Fruit fly (Drosophila melanogaster): ENCODE data around the gene Pka-C1.

Gene Pka-C1

DNA sequence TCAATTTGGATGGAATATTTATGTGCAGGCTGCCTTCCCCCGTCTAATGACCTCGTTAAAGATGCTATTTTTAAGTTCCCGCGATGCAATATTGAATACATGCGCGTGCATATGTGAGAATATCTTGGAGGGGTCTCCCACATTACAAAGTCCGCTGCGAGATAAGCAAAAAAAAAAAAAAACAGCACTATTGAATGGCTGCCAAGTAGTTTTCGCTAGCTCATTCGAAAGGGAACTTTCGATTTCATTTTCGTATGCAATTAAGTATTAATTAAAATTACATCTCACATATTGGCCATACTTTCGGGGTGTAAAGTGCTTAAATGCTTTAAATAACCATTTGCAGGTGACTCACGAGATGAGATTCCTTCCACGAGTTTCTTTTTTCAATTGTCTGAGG lies 8.0 kb upstream of the Pka-C1 start:
- TF ChIP-seq CG17801 (GFP tag; optimal IDR thresholded peaks at IDR 0.05; ENCODE audit: partially characterized antibody), result no peak

DNA sequence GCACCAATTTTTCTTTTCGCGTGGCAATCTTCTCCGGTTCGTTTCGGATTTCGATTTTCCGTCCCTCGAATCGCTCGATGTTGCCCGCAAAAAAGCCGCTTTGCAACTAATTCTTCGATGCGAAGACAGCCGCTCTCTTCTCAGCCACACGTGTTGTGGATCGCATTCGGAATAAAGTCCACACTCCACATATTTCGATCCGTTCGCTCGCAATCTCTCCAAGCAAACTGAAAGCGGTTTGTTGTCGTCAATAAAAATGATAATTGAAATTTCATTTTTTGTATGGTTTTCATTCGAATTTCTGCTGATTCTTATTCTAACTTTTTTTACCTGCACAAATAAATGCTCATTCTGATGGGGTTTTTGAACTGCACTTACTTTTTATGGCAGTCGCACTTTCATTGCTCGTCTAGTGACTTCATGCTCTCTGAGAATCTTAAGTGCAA lies 6.8 kb upstream of the Pka-C1 start, which contains the start of gene CG31710:
CG31710 (minus strand) TSS at position 83 of the 446 bp plus-strand sequence.
- peak; percentile 10 for TF ChIP-seq CG17801 (GFP tag; optimal IDR thresholded peaks at IDR 0.05; ENCODE audit: partially characterized antibody)

DNA sequence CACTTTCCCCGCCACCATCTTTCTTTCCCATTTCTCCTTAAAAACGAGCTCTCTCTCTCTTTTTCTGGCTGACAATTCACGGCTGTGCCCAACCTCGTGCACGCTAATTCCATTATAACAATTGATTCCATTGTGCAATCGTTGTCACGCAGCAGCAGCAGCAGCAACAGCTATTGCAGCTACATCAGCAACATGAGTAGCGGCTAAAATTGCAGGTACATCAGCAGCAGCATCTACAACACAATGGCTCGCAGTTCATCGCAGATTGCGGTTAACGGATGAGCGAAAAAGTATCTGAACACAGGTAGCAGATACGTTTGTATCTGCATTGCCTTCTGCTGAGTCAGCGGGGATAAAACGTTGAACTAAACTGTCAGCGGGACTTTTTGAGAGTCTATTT lies 6.2 kb upstream of the Pka-C1 start:
- no peak for TF ChIP-seq CG17801 (GFP tag; optimal IDR thresholded peaks at IDR 0.05; ENCODE audit: partially characterized antibody)

DNA sequence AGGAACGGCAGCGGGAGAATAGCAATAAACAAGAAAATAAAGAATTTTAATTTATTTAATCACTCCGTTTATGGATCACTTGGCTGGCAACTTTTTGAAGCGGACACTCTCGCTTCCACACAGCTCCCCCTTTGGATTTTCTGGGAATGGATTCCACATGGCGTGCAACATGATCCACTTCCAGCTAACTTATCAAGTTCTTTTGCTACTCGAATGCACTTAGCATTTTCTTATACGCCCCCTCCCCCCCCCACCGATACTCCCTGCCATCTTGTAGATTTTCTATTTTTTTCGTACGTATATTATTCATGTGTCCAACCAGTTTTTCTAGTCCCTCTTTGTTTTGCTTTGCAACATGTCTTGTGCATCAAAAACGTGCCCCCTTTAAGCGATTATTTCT lies 5.2 kb upstream of the Pka-C1 start:
- TF ChIP-seq CG17801 (GFP tag; optimal IDR thresholded peaks at IDR 0.05; ENCODE audit: partially characterized antibody), result no peak

DNA sequence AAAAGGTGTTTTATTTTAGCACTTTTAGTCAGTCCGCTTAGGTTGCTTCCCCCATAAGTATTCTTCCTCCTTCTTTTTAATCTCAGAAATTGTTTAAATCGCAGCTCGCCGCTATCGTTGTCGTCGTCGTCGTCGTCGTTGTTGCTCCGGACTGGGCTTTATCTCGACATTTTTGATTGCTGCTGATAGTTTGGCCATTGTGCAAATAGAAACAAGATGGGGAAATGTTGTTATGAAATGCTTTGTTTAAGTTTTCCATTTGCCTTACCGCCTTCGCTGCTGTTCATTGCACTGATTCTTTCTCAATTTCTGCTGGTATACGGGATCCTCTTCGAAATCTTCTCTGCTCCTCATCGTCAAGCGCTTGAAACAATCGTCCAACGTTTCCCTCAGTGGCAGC lies 3.9 kb upstream of the Pka-C1 start:
- TF ChIP-seq CG17801 (GFP tag; optimal IDR thresholded peaks at IDR 0.05; ENCODE audit: partially characterized antibody), result no peak

DNA sequence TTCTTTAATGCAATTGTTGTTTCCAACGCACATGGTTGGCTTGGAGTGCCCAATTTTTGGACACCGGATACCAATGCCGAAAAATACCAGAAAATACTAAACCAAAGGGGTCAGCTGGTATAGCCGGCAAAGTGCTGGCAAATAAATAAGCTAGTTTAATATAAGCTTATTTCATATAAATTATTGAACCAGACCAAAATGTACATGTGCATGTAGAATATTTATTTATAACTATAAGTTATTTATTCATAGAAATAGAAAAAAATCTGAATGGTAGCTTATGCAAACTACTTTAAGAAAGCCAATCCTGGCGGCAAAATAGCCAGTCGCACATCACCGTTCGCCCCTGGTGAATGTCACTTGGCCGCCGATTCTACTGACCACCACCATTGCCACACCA lies 1.4 kb upstream of the Pka-C1 start, which contains the start of gene pelo:
pelo (plus strand) TSS at position 357 of the 400 bp plus-strand sequence.
- TF ChIP-seq CG17801 (GFP tag; optimal IDR thresholded peaks at IDR 0.05; ENCODE audit: partially characterized antibody), result peak; percentile 64

DNA sequence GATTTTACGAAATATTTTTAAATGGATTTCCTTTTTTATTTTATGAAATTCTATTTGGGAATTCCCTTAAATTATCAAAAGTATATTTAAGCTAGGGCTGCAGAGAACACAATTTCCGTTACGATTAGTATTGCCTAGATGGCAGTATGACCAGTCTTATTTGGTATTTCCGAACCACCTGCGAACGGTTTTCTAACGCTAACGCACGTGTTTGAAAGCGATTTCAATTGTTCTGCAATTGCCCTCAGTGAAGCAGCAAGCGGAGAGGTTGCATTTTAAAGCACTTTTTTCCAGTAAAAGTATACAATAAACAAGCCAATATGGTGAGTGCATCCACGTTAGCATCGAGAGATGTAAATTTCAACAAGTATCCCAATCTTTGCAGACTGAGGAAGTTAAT lies 518 bp upstream of the Pka-C1 start, which contains the start of gene hoip:
hoip (plus strand) TSS at position 177 of the 400 bp plus-strand sequence.
- TF ChIP-seq CG17801 (GFP tag; optimal IDR thresholded peaks at IDR 0.05; ENCODE audit: partially characterized antibody), result no peak

DNA sequence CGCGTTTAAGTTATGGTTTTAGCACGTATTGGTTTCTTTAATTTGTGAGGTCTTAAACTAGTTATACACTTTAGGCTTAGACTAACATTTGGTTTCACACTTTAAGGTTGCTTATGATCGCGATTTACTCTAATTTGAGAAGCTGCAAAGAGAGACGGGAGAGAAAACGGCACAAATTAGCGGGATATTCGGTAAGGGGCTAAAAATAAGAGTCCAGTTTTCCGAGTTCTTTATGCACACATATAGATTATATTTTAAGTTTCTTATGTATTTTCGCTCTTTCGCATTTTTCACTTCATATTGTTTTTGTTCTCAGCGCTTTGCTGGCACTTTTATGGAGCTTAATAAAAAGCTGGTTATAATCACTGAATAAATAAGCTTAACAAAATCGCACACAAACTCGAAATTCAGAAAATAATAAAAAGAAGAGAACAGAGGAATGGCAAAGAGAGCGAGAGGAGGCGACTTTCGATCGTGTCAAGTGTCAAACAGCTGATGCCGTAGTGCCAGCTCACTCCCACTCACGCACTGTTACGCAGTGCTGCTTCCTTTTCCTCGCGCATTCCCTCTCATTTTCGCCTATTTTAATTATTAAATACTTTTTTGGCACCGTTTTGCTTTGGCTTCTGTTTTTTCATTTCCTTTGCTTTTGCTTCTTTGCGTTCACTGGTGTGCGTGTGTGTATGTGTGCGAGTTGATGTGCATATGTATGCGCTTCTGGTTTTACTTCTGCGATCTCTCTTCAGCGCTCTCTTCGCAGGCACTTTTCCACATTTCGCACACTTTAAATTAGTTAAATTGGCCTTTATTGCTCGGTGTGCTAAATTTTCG lies 790 bp downstream of the Pka-C1 start:
- peak; percentile 36 for TF ChIP-seq CG17801 (GFP tag; optimal IDR thresholded peaks at IDR 0.05; ENCODE audit: partially characterized antibody)

DNA sequence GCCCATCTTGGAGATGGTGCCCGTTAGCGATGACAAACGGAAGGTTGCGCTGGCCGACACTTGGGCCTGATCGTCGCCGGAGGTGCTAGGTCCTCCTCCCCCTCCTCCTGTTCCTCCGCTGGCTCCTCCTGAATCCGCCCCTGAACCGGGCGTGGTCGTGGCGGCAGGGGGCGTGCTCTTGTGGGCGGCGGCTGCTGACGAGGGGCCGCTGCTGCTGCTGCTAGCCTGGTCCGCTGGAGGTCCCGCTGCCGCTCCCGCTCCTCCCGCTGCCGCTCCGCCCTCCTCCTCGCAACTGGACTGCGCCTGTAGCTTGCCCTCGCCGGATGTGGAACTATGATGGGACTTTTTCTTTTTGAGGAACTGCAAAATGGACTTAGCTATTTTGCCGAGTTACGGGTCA lies 1.5 kb downstream of the Pka-C1 start:
- no peak for TF ChIP-seq CG17801 (GFP tag; optimal IDR thresholded peaks at IDR 0.05; ENCODE audit: partially characterized antibody)

DNA sequence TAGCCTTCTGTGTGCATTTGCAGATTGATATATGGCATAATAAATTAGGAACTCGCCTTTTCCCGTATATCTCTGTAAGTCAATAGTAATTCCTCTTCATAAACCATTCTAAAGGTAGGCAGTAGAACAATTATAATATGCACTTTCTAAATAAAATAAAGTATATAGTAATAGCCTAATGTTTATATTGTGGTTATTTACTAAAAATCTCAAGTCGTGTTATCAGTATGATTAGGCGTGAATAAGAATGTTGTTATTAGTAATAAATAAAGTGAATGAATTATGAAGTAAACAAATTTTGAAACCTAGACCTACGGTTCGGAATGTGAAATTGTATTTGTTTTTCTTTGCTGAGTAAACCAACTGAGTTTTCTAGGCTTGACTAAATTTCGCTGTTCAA lies 3.4 kb downstream of the Pka-C1 start:
- no peak for TF ChIP-seq CG17801 (GFP tag; optimal IDR thresholded peaks at IDR 0.05; ENCODE audit: partially characterized antibody)

DNA sequence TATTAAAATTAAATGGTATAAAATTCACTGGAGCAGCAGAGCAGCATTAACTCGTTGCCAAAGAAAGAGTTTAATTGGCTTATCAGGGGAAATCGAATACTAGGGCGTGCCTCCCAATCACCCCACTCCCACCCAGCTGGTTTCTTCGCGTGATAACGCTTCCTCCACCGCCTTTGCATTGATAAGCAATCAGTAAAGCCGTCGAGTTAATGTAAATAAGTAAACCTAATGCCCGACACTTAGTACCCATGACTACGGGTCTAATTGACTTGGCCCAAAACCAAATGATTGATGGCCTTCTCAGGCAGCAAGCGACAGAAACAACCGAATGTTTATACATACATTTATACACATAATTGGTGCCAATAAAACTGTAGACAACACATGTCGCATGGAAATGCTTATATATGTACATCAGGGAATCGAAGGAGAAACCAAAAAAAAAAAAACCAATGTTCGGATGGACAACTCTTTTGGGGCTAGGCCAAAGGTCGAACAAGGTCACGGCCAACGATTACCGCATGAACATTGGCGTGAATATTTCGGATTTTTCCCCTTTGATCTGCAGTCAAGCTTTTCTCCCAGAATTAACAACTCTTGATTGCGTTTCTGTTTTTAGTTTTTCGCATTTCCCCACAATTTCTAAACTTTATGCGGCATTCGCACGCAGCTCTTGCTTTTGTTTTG lies 5.0 kb downstream of the Pka-C1 start:
- TF ChIP-seq CG17801 (GFP tag; optimal IDR thresholded peaks at IDR 0.05; ENCODE audit: partially characterized antibody), result no peak

DNA sequence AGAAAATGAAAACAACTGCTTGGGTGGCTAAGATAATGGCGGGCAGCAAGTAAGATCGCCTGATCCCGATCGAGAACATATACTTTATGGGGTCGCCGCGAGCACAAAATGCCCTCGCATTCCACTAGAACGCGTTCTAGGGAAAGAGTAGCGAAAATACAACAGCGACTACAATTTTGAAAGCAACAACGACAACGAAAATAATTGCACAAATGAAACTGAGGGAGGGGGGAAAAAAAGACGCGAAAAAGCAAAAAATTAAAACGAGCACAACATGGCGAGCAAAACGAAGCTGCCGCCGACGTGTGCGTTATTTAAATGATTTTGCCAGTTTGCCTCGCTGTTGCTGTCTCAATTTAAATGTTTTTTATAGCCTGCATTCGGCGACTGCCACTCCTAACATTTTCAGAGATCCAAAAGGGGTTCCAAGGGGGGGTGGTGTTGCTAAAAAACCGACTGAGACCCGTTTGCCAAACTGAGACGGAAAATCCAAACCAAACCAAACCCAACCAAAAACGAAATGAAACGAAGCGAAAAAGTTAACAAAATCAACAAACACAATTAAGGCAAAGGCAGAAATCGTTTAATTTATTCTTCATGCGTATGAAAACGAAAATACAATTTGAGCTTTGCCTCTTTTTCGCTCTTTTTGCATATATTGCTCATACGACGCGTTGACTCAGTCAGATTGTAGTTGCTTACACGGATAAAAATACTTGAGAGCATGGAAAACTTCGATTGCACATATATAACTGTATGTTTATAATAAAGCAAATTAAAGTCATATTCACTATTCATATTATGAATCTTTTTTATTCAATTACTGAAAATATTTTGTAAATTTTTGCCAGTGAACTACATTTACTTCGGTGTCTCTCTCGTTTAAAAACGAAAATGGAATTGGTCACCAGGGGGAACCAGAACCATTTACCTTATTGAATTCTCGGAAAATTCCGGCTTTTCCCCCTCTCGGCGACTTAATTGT lies 6.4 kb downstream of the Pka-C1 start:
- peak; percentile 72 for TF ChIP-seq CG17801 (GFP tag; optimal IDR thresholded peaks at IDR 0.05; ENCODE audit: partially characterized antibody)

DNA sequence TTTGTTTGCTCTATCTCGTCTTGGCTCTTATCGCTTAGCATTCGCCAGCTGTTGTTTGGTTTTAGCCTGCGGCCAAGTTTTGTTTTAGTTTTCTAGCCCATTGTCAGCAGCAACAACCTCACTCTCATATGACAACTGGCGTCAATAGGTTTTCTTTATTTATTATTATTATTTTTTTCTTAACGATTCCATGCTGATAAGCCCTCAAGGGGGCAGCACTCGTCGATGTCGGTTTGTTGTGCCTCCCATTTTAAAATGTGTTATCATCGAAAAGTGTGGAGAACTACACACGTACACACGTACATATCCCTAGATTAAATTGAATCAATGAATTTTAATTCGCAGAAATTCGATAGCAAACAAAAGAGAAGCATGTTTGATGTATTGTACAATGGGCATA lies 7.9 kb downstream of the Pka-C1 start:
- no peak for TF ChIP-seq CG17801 (GFP tag; optimal IDR thresholded peaks at IDR 0.05; ENCODE audit: partially characterized antibody)

DNA sequence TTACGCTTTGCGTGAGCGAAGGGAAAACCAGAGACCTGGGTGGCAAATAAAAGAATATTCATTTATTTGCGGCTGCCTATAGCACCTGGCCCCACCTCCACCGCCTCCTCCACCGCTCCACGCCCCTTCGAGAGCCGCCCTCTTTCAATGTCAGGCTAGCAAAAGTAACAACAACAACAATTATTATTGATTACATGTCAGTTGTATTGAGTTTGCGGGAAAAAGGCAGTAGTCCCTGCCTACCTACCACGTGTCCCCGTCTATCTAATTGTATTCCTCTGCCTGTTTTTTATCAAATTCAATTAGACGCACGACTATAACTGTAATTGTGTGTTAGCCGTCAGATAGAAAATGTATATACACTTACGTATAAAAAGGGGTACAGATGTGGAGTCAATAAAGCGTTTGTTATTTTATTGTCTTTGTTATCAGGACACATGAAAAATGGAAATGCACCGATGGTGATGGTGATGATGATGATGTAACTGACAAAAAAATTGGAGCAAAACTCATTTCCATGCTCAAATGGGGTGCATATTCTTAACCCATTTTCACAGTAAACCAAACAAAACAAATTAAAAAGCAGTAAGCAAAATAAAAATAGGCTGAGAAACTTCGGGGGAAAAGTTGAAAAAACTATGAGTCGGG lies 8.4 kb downstream of the Pka-C1 start:
- no peak for TF ChIP-seq CG17801 (GFP tag; optimal IDR thresholded peaks at IDR 0.05; ENCODE audit: partially characterized antibody)

Data from ovary, adult (tissue).